Worm (Caenorhabditis elegans) whole organism, L1 larva: Measurements from ENCODE around the gene srd-17.
A peak's percentile ranks its signal among the peaks of the same experiment; 100 is the strongest.

ENCODE experiments used
- C34B4.2 ChIP-seq: sonication (generic microtip); optimal IDR thresholded peaks from 2 replicates; lab custom pipeline; 2017; ENCODE audit warnings: mild to moderate bottlenecking, missing genetic modification characterization, missing compliant biosample characterization
- F16B12.6 ChIP-seq: fragments of 150-350 bp; optimal IDR thresholded peaks from 2 replicates; lab custom pipeline; 2014; ENCODE audit warnings: missing biosample characterization, missing genetic modification characterization
- Y116A8C.19 ChIP-seq: sonication (generic microtip); optimal IDR thresholded peaks from 2 replicates; lab custom pipeline; 2016; ENCODE audit warnings: missing compliant biosample characterization, missing genetic modification characterization, borderline replicate concordance
- aly-2 ChIP-seq: fragments of 150-350 bp; optimal IDR thresholded peaks from 2 replicates; lab custom pipeline; 2014; ENCODE audit warnings: missing biosample characterization, missing genetic modification characterization
- ama-1 ChIP-seq: fragments of 150-350 bp; optimal IDR thresholded peaks from 2 replicates; lab custom pipeline; 2014
- blmp-1 ChIP-seq: fragments of 150-350 bp; optimal IDR thresholded peaks from 2 replicates; lab custom pipeline; 2014; ENCODE audit warnings: missing biosample characterization, missing genetic modification characterization
- ceh-82 ChIP-seq, 3 experiments: fragments of 150-350 bp in 1 of 3; sonication (generic microtip) in 2 of 3; optimal IDR thresholded peaks; 2 replicates each; lab custom pipeline; 2014 to 2017; ENCODE audit warnings: missing biosample characterization in 3 of 3, missing genetic modification characterization in 3 of 3
- ces-1 ChIP-seq: fragments of 150-350 bp; optimal IDR thresholded peaks from 2 replicates; lab custom pipeline; 2014; ENCODE audit warnings: missing biosample characterization, missing genetic modification reagents, missing genetic modification characterization
- efl-3 ChIP-seq: fragments of 200-800 bp; sonication (Bioruptor generic); optimal IDR thresholded peaks from 2 replicates; lab custom pipeline; 2018; ENCODE audit warnings: mild to moderate bottlenecking, missing genetic modification characterization, missing compliant biosample characterization
- egl-27 ChIP-seq, 2 experiments: fragments of 150-350 bp in 1 of 2; sonication (generic microtip); optimal IDR thresholded peaks; 3 replicates each; lab custom pipeline; 2017 to 2018; ENCODE audit warnings: missing biosample characterization in 2 of 2, missing genetic modification characterization in 2 of 2, missing genetic modification reagents in 2 of 2
- elt-3 ChIP-seq, 6 experiments: fragments of 150-350 bp in 1 of 6; sonication (generic microtip); optimal IDR thresholded peaks; 2 replicates each; lab custom pipeline; 2017 to 2018; ENCODE audit warnings: missing biosample characterization in 6 of 6, missing genetic modification characterization in 6 of 6, inconsistent platforms in 1 of 6
- fkh-4 ChIP-seq: sonication (generic microtip); optimal IDR thresholded peaks from 2 replicates; lab custom pipeline; 2016; ENCODE audit warnings: missing compliant biosample characterization, missing genetic modification characterization, borderline replicate concordance
- hpl-2 ChIP-seq: fragments of 150-350 bp; optimal IDR thresholded peaks from 2 replicates; lab custom pipeline; 2014; ENCODE audit warnings: missing biosample characterization, missing genetic modification reagents, missing genetic modification characterization
- isw-1 ChIP-seq: fragments of 200-800 bp; sonication (Bioruptor generic); IDR thresholded peaks from 2 replicates; pipeline ENCODE4 v1.3.6; 2022; ENCODE audit warnings: missing genetic modification characterization, missing compliant biosample characterization
- jun-1 ChIP-seq: fragments of 150-350 bp; optimal IDR thresholded peaks from 2 replicates; lab custom pipeline; 2014; ENCODE audit warnings: missing biosample characterization, missing genetic modification reagents, missing genetic modification characterization
- lin-14 ChIP-seq: fragments of 200-800 bp; sonication (Bioruptor generic); optimal IDR thresholded peaks from 2 replicates; lab custom pipeline; 2018; ENCODE audit warnings: mild to moderate bottlenecking, missing genetic modification characterization, moderate library complexity, missing compliant biosample characterization
- lin-35 ChIP-seq, 2 experiments: fragments of 150-350 bp; optimal IDR thresholded peaks; 2 replicates each; lab custom pipeline; 2014; ENCODE audit warnings: missing biosample characterization in 2 of 2, missing genetic modification characterization in 2 of 2, missing genetic modification reagents in 2 of 2
- lin-39 ChIP-seq: fragments of 150-350 bp; optimal IDR thresholded peaks from 2 replicates; lab custom pipeline; 2014; ENCODE audit warnings: missing biosample characterization, missing genetic modification reagents, missing genetic modification characterization
- lsy-2 ChIP-seq, 2 experiments: fragments of 150-350 bp; optimal IDR thresholded peaks; 2 replicates each; lab custom pipeline; 2014; ENCODE audit warnings: missing biosample characterization in 2 of 2, missing genetic modification characterization in 2 of 2
- mep-1 ChIP-seq: fragments of 150-350 bp; optimal IDR thresholded peaks from 2 replicates; lab custom pipeline; 2014; ENCODE audit warnings: missing biosample characterization, missing genetic modification characterization
- nhr-11 ChIP-seq: fragments of 150-350 bp; optimal IDR thresholded peaks from 2 replicates; lab custom pipeline; 2014; ENCODE audit warnings: missing biosample characterization, missing genetic modification characterization
- nhr-19 ChIP-seq: fragments of 200-800 bp; sonication (Bioruptor generic); conservative IDR thresholded peaks from 2 replicates; pipeline ENCODE4 v1.3.6; 2022; ENCODE audit warnings: missing genetic modification characterization, missing compliant biosample characterization
- nhr-20 ChIP-seq: sonication (generic microtip); optimal IDR thresholded peaks from 2 replicates; lab custom pipeline; 2016; ENCODE audit warnings: mild to moderate bottlenecking, missing genetic modification characterization, missing compliant biosample characterization
- nhr-237 ChIP-seq: fragments of 150-350 bp; optimal IDR thresholded peaks from 2 replicates; lab custom pipeline; 2014; ENCODE audit warnings: missing biosample characterization, missing genetic modification characterization
- nhr-71 ChIP-seq: sonication (generic microtip); optimal IDR thresholded peaks from 2 replicates; lab custom pipeline; 2016; ENCODE audit warnings: mild to moderate bottlenecking, missing genetic modification characterization, moderate library complexity, missing compliant biosample characterization
- nhr-77 ChIP-seq: fragments of 150-350 bp; optimal IDR thresholded peaks from 2 replicates; lab custom pipeline; 2014; ENCODE audit warnings: missing biosample characterization, missing genetic modification characterization
- nhr-85 ChIP-seq: sonication (generic microtip); peaks from one replicate; lab custom pipeline; 2016; ENCODE audit warnings: missing genetic modification characterization, inconsistent platforms, missing compliant biosample characterization
- nhr-90 ChIP-seq: sonication (generic microtip); optimal IDR thresholded peaks from 2 replicates; lab custom pipeline; 2016; ENCODE audit warnings: mild to moderate bottlenecking, missing genetic modification characterization, missing compliant biosample characterization; ENCODE audit not compliant: poor library complexity
- pag-3 ChIP-seq: sonication (generic microtip); optimal IDR thresholded peaks from 2 replicates; lab custom pipeline; 2017; ENCODE audit warnings: missing genetic modification characterization, mild to moderate bottlenecking, missing compliant biosample characterization, antibody characterized with exemption, borderline replicate concordance; ENCODE audit not compliant: insufficient read depth
- rnt-1 ChIP-seq: sonication (generic microtip); optimal IDR thresholded peaks from 2 replicates; lab custom pipeline; 2016; ENCODE audit warnings: mild to moderate bottlenecking, missing genetic modification characterization, moderate library complexity, missing compliant biosample characterization
- snu-23 ChIP-seq: sonication (generic microtip); optimal IDR thresholded peaks from 2 replicates; lab custom pipeline; 2016; ENCODE audit warnings: missing genetic modification characterization, missing compliant biosample characterization
- sox-4 ChIP-seq: sonication (generic microtip); optimal IDR thresholded peaks from 2 replicates; lab custom pipeline; 2016; ENCODE audit warnings: missing genetic modification characterization, missing compliant biosample characterization
- swsn-7 ChIP-seq: sonication (generic microtip); optimal IDR thresholded peaks from 2 replicates; lab custom pipeline; 2016; ENCODE audit warnings: missing genetic modification characterization, missing compliant biosample characterization
- unc-98 ChIP-seq: fragments of 200-800 bp; sonication (Bioruptor generic); IDR thresholded peaks from 2 replicates; pipeline ENCODE4 v1.3.6; 2022; ENCODE audit warnings: missing genetic modification characterization, missing compliant biosample characterization
- xbp-1 ChIP-seq: sonication (generic microtip); optimal IDR thresholded peaks from 2 replicates; lab custom pipeline; 2016; ENCODE audit warnings: missing genetic modification characterization, missing compliant biosample characterization
- ztf-11 ChIP-seq, 2 experiments: sonication (generic microtip); optimal IDR thresholded peaks; 2 replicates each; lab custom pipeline; 2016 to 2017; ENCODE audit warnings: missing genetic modification characterization in 2 of 2, missing biosample characterization in 1 of 2, missing compliant biosample characterization in 1 of 2
- ztf-4 ChIP-seq: fragments of 150-350 bp; optimal IDR thresholded peaks from 2 replicates; lab custom pipeline; 2014; ENCODE audit warnings: missing biosample characterization, missing genetic modification characterization

The srd-17 gene

DNA sequence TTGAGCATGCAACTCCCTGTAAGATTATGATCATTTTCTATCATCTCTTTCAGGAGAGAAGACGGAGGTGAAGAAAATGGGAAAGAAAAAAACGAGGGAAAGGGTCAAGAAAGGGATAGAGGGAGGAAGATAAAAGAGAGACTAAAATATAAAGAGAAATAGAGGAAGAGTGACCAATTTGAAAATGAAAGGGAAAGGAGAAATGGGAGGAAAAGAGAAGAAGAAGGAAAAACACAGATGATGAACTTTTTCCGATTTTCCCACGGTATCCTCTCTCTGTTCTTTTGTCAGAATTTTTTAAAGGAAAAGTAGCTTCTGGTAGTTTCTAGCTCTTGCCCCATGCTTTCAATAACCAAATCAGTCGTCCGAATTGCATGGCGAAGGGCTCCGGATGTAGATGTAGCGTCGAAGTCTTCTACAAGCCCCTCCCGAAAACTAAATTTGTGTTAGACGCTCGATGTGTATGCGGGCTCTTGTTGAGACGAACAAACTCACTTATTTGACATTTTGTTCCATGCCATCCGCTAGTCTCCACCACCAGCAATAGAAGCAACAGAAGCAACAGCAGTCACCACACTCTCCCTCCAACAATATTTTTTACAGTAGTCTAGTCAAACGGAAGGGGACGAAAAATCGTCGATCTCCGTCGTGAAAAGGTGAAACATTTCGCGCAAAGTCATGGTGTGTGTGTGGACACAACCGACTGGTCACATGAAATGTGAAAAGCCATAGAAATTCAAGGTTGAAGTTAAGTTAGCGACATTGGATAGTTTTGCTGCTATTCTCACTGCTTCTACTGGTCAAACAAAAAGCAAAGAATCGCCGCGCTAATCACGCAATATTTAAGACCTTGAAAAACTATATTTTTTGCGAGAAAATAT is 40.9 kb downstream of the srd-17 start, which contains the start of gene somi-1 (continued):
- TF ChIP-seq ama-1 (no peak), elt-3 (tag; optimal IDR thresholded peaks at IDR 0.05; lab: Kevin White, UChicago) (peak in 1 of 6 experiments; percentile 28), fkh-4 (tag; lab: Kevin White, UChicago) (no peak), nhr-71 (peak; percentile 38)

DNA sequence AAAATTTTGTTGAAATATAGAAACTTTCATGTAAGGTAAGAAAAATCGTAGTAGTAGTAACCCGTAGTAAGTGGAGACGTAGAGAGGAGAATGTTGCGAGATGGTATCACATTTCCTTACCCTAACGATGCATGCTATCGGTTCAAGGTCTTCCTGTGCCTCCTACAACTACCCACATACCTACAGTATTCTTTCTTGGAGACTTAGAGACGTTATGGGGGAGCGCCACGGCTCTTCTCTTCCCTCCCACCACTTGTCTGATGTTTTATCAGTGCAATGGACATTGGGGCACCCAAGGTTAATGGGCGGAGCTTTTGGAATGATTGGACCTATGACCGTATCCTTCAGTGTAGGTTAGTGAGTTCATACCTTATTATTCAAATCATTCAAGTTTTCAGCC is 41.6 kb downstream of the srd-17 start:
- no peak for TF ChIP-seq aly-2 (tag; lab: Kevin White, UChicago)
- no peak for TF ChIP-seq Y116A8C.19
- TF ChIP-seq elt-3 (tag; optimal IDR thresholded peaks at IDR 0.05; lab: Kevin White, UChicago), result peak in 4 of 6 experiments; percentile 11 to 84 (median 43)
- no peak for TF ChIP-seq ceh-82 (tag; optimal IDR thresholded peaks at IDR 0.05; lab: Kevin White, UChicago)
- TF ChIP-seq C34B4.2 (tag; lab: Kevin White, UChicago), result no peak
- TF ChIP-seq sox-4 (tag; lab: Kevin White, UChicago), result no peak
- no peak for TF ChIP-seq ztf-4 (tag; lab: Kevin White, UChicago)
- TF ChIP-seq nhr-85 (tag; lab: Kevin White, UChicago), result peak; percentile 94
- TF ChIP-seq isw-1 (GFP tag; lab: Robert Waterston, UW), result no peak
- TF ChIP-seq lin-39 (tag; lab: Kevin White, UChicago), result no peak
- no peak for TF ChIP-seq ztf-11 (tag; optimal IDR thresholded peaks at IDR 0.05; lab: Kevin White, UChicago)
- TF ChIP-seq nhr-90 (tag; lab: Kevin White, UChicago), result peak; percentile 10
- TF ChIP-seq rnt-1 (tag; lab: Kevin White, UChicago), result peak; percentile 30
- TF ChIP-seq F16B12.6 (tag; lab: Kevin White, UChicago), result no peak
- no peak for TF ChIP-seq unc-98 (GFP tag; lab: Robert Waterston, UW)
- TF ChIP-seq xbp-1, result no peak
- TF ChIP-seq jun-1 (tag; lab: Kevin White, UChicago), result no peak
- TF ChIP-seq lsy-2 (tag; optimal IDR thresholded peaks at IDR 0.05; lab: Kevin White, UChicago), result peak; percentile 0 to 71
- no peak for TF ChIP-seq pag-3 (tag; lab: Kevin White, UChicago)
- TF ChIP-seq nhr-77, result no peak
- TF ChIP-seq egl-27 (tag; optimal IDR thresholded peaks at IDR 0.05; lab: Kevin White, UChicago), result peak in 1 of 2 experiments; percentile 16
- TF ChIP-seq nhr-20, result peak; percentile 63
- TF ChIP-seq snu-23, result peak; percentile 20
- TF ChIP-seq nhr-237 (tag; lab: Kevin White, UChicago), result no peak

DNA sequence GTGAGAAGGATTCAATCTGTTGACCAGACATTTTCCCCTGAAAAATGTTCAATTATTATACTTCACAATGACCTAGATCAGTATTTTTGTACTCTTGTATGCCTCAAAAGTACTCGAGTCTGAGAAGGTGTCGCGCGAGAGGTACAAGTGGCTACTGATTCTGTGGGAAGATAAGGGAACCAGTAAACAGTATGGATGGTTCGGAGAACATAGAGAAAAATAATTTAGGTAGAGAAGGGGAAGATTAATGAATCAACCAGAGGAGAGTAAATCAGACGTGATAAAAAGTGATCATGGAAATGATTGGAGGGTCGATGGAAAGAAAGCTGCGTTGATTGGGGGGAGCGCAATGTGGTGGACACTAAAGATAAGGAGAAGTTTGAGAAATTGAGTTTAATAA is 43.1 kb downstream of the srd-17 start:
- TF ChIP-seq nhr-71 (peak; percentile 38), mep-1 (tag; lab: Kevin White, UChicago) (peak; percentile 8), isw-1 (GFP tag; lab: Robert Waterston, UW) (no peak), swsn-7 (tag; lab: Kevin White, UChicago) (no peak), nhr-11 (tag; lab: Kevin White, UChicago) (no peak), ztf-4 (tag; lab: Kevin White, UChicago) (no peak), blmp-1 (tag; lab: Kevin White, UChicago) (peak; percentile 64), snu-23 (peak; percentile 34), elt-3 (tag; optimal IDR thresholded peaks at IDR 0.05; lab: Kevin White, UChicago) (peak in 4 of 6 experiments; percentile 33 to 71 (median 52)), lin-14 (GFP tag; lab: Kevin White, UChicago) (peak; percentile 57), lsy-2 (tag; optimal IDR thresholded peaks at IDR 0.05; lab: Kevin White, UChicago) (peak in 1 of 2 experiments; percentile 46), nhr-19 (GFP tag; lab: Robert Waterston, UW) (0 out of 2 replicates have a peak, but pooled peaks have one; percentile 15), ama-1 (no peak), efl-3 (GFP tag; lab: Kevin White, UChicago) (no peak), ceh-82 (tag; optimal IDR thresholded peaks at IDR 0.05; lab: Kevin White, UChicago) (no peak), ces-1 (GFP tag; lab: Kevin White, UChicago) (no peak), lin-35 (GFP tag; optimal IDR thresholded peaks at IDR 0.05; lab: Kevin White, UChicago) (peak in 1 of 2 experiments; percentile 7), nhr-85 (tag; lab: Kevin White, UChicago) (peak; percentile 90), sox-4 (tag; lab: Kevin White, UChicago) (no peak), rnt-1 (tag; lab: Kevin White, UChicago) (peak; percentile 14), nhr-20 (peak; percentile 47), hpl-2 (GFP tag; lab: Kevin White, UChicago) (no peak)
